Worm (Caenorhabditis elegans): Measurements from ENCODE around the gene F21D12.2.

Gene F21D12.2

DNA sequence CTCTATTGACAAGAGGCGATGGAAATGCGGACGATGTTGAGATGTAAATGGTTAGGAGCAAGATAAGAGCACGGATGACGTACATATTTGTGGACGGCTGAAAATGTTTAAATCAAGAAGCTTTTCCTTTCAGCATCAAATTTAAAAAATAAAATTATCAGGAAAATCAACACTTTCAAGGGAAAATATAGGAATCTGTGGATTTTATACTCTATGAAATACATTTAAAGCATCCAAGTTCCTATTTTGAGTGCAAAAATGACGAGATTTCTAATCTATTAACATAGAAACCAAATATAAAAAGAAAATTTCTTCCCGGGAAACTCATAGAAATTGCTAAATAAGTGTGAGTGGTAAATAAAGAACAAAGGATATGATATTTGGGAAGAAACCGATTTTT, 3.5 kb upstream of the F21D12.2 start, which contains the start of gene F45E12.6:
Gene F45E12.6, minus strand, starts transcription at position 101 of the 400 bp plus-strand sequence.
- TF ChIP-seq lsy-12 (tag; optimal IDR thresholded peaks at IDR 0.05) (no peak), pha-4 (tag; optimal IDR thresholded peaks at IDR 0.05) (no peak), R02D3.7 (tag; optimal IDR thresholded peaks at IDR 0.05) (no peak), aly-2 (tag; optimal IDR thresholded peaks at IDR 0.05) (no peak), hmg-11 (tag; optimal IDR thresholded peaks at IDR 0.05) (no peak), nhr-12 (tag; optimal IDR thresholded peaks at IDR 0.05) (no peak), ceh-82 (tag; optimal IDR thresholded peaks at IDR 0.05) (no peak), fos-1 (tag; optimal IDR thresholded peaks at IDR 0.05) (no peak), mml-1 (tag; optimal IDR thresholded peaks at IDR 0.05) (no peak), nfya-1 (tag; optimal IDR thresholded peaks at IDR 0.05; ENCODE audit: insufficient read depth) (no peak), eor-1 (tag; optimal IDR thresholded peaks at IDR 0.05) (no peak), ama-1 (optimal IDR thresholded peaks at IDR 0.05) (no peak), ztf-4 (tag; optimal IDR thresholded peaks at IDR 0.05) (no peak), ceh-9 (tag; optimal IDR thresholded peaks at IDR 0.05) (no peak), unc-39 (tag; optimal IDR thresholded peaks at IDR 0.05) (no peak), ceh-16 (tag; optimal IDR thresholded peaks at IDR 0.05) (no peak)

DNA sequence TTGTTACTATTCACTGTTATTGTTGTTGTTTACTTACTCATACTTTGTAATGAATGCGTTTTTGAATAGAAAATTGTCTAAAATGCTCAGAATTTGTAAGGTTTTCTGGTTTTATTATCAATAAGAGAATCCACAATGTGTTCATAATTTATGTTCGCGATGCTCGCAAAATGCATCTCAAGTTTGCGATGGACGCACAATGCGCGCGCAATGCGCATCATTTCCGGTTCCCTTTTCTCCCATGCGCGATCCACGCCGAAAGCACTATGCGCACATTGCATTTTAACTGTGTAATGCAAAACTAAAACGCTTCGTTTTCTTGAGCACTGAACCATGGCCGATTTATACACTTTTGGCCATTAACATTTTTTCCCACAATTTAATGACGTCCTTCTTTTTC, 1.9 kb downstream of the F21D12.2 start:
- TF ChIP-seq nfya-1 (tag; optimal IDR thresholded peaks at IDR 0.05; ENCODE audit: insufficient read depth) (no peak), lsy-12 (tag; optimal IDR thresholded peaks at IDR 0.05) (peak; percentile 58), nhr-43 (tag; optimal IDR thresholded peaks at IDR 0.05; ENCODE audit: poor library complexity, severe bottlenecking) (peak; percentile 25), skn-1 (tag; optimal IDR thresholded peaks at IDR 0.05) (no peak)

DNA sequence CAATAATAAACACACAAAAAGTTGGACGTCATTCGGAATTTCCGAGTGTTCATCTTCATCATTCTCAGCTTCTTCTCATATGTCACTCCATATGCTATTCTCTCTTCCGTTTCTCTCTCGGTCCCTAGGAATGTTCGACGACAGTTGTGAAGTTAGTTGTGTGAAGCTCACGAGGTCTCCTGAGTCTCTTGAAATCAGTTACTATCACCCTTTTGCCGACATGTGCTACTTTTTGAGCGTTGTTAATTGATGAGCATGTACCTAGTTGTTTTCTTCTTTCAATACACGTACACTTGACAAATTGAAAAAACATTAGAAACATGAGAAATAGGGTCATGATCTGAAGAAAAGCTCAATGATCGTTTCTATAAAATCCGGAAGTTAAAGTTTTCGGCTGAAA, 5.7 kb downstream of the F21D12.2 start:
- TF ChIP-seq egl-5 (tag; optimal IDR thresholded peaks at IDR 0.05) (peak; percentile 11), lin-39 (tag; optimal IDR thresholded peaks at IDR 0.05) (peak; percentile 66), ztf-11 (tag; optimal IDR thresholded peaks at IDR 0.05) (no peak), sea-2 (GFP tag; optimal IDR thresholded peaks at IDR 0.05) (no peak), nhr-11 (tag; optimal IDR thresholded peaks at IDR 0.05) (peak; percentile 67), snpc-4 (tag; optimal IDR thresholded peaks at IDR 0.05) (peak; percentile 21), unc-62 (GFP tag; optimal IDR thresholded peaks at IDR 0.05) (peak; percentile 79), nfya-1 (tag; optimal IDR thresholded peaks at IDR 0.05; ENCODE audit: insufficient read depth) (peak; percentile 20), aly-2 (tag; optimal IDR thresholded peaks at IDR 0.05) (no peak)

DNA sequence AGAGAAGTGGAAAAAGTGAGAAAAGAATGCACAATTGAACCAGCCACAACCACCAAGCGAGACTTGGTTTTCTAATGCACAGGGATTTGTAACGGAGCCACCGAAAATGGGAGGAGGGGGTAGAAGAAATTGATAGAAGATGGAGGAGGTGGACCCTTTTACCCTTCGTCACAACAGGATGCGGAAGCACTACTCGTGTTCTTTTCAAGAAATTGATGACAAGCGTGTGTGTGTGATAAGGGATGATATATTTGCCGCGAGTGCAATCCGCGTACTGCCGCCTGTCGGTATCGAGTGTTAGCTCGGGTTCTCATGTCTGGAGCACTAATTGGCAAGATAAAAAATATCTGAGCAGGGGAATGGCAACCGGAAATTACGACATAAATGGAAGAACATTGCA, 6.4 kb downstream of the F21D12.2 start, which contains the start of gene F21D12.3:
Gene F21D12.3, minus strand, starts transcription at position 101 of the 400 bp plus-strand sequence.
- TF ChIP-seq nhr-11 (tag; optimal IDR thresholded peaks at IDR 0.05) (no peak), ama-1 (optimal IDR thresholded peaks at IDR 0.05) (peak; percentile 8)

DNA sequence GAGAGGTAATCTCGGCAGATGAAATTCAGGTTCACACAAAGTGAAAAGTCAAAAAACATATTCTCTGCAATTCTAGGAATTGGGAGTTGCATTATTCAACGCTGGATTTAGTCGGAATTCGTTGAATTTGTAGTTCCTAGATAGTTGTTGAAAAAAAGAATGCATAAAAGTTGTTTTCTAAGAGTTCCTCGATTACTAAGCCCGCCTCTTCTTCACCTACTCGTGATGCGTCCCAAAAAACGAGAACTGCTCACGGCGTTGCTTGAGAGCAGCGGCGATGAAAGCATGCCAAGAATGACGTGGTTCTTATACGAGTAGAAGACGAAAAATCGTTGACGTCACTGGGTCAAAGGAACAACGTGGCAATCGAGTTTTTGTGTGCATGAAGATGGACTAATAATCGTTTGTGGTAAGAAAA, 7.5 kb downstream of the F21D12.2 start:
- TF ChIP-seq elt-1 (tag; optimal IDR thresholded peaks at IDR 0.05) (no peak), elt-3 (tag; optimal IDR thresholded peaks at IDR 0.05) (no peak), ceh-82 (tag; optimal IDR thresholded peaks at IDR 0.05) (no peak), R02D3.7 (tag; optimal IDR thresholded peaks at IDR 0.05) (no peak), mml-1 (tag; optimal IDR thresholded peaks at IDR 0.05) (no peak), fkh-10 (GFP tag; optimal IDR thresholded peaks at IDR 0.05) (peak; percentile 67), ceh-28 (tag; optimal IDR thresholded peaks at IDR 0.05) (no peak), elt-2 (tag; optimal IDR thresholded peaks at IDR 0.05) (no peak), lin-39 (tag; optimal IDR thresholded peaks at IDR 0.05) (peak; percentile 37), ceh-16 (tag; optimal IDR thresholded peaks at IDR 0.05) (no peak), egl-27 (tag; optimal IDR thresholded peaks at IDR 0.05) (no peak), nhr-11 (tag; optimal IDR thresholded peaks at IDR 0.05) (no peak), nfya-1 (tag; optimal IDR thresholded peaks at IDR 0.05; ENCODE audit: insufficient read depth) (peak; percentile 37), lin-15B (tag; optimal IDR thresholded peaks at IDR 0.05) (no peak), nhr-67 (tag; optimal IDR thresholded peaks at IDR 0.05) (no peak), unc-39 (tag; optimal IDR thresholded peaks at IDR 0.05) (no peak), aly-2 (tag; optimal IDR thresholded peaks at IDR 0.05) (no peak), mdl-1 (tag; optimal IDR thresholded peaks at IDR 0.05) (no peak), nhr-237 (tag; optimal IDR thresholded peaks at IDR 0.05) (no peak), skn-1 (tag; optimal IDR thresholded peaks at IDR 0.05) (no peak), ZK546.5 (tag; optimal IDR thresholded peaks at IDR 0.05) (no peak), hmg-11 (tag; optimal IDR thresholded peaks at IDR 0.05) (no peak), ztf-4 (tag; optimal IDR thresholded peaks at IDR 0.05) (no peak)

All from whole organism, L3 larva.